Worm (Caenorhabditis elegans): ENCODE measurements around the gene C01F1.6.

The C01F1.6 gene

ce11 chrII:4328716-4329115, 40.7 kb upstream of the C01F1.6 start, which contains the start of gene H20J04.4:
H20J04.4 (plus strand) TSS chrII:4329016.
- TF ChIP-seq Y116A8C.19 (tag; optimal IDR thresholded peaks at IDR 0.05; ENCODE audit: borderline replicate concordance) (no peak), lir-3 (tag; optimal IDR thresholded peaks at IDR 0.05; ENCODE audit: poor library complexity) (no peak), swsn-7 (tag; optimal IDR thresholded peaks at IDR 0.05) (no peak), C04F5.9 (tag; optimal IDR thresholded peaks at IDR 0.05) (no peak), pag-3 (tag; optimal IDR thresholded peaks at IDR 0.05; ENCODE audit: borderline replicate concordance, insufficient read depth) (no peak), nhr-71 (tag; optimal IDR thresholded peaks at IDR 0.05) (no peak), hpl-2 (GFP tag; optimal IDR thresholded peaks at IDR 0.05) (no peak)

ce11 chrII:4326420-4326819, 38.4 kb upstream of the C01F1.6 start, which contains the start of gene pfd-2:
pfd-2 (plus strand) TSS chrII:4326720.
- TF ChIP-seq unc-130 (tag; optimal IDR thresholded peaks at IDR 0.05): no peak
- no peak for TF ChIP-seq nhr-20 (tag; optimal IDR thresholded peaks at IDR 0.05)
- no peak for TF ChIP-seq ceh-90 (tag; optimal IDR thresholded peaks at IDR 0.05)
- TF ChIP-seq hlh-17 (GFP tag; optimal IDR thresholded peaks at IDR 0.05; ENCODE audit: borderline replicate concordance): no peak
- TF ChIP-seq F16B12.6 (tag; optimal IDR thresholded peaks at IDR 0.05): no peak
- no peak for TF ChIP-seq C16A3.4 (tag; optimal IDR thresholded peaks at IDR 0.05)
- no peak for TF ChIP-seq mdl-1 (tag; optimal IDR thresholded peaks at IDR 0.05)
- TF ChIP-seq ztf-4 (tag; optimal IDR thresholded peaks at IDR 0.05): no peak
- TF ChIP-seq lin-13 (GFP tag; optimal IDR thresholded peaks at IDR 0.05): no peak
- no peak for TF ChIP-seq mab-9 (GFP tag; IDR thresholded peaks at IDR 0.05)
- TF ChIP-seq nhr-90 (tag; optimal IDR thresholded peaks at IDR 0.05; ENCODE audit: poor library complexity): no peak
- no peak for TF ChIP-seq sup-37 (GFP tag; optimal IDR thresholded peaks at IDR 0.05)
- no peak for TF ChIP-seq tbx-2 (tag; optimal IDR thresholded peaks at IDR 0.05)

- no peak for TF ChIP-seq efl-1 (optimal IDR thresholded peaks at IDR 0.05)
- peak in 1 of 2 experiments; percentile 21 for TF ChIP-seq efl-1 (GFP tag; optimal IDR thresholded peaks at IDR 0.05 in 1 of 2)
- TF ChIP-seq vab-15 (tag; optimal IDR thresholded peaks at IDR 0.05): no peak
Observed at ce11 chrII:4324061-4324460, 36.0 kb upstream of the C01F1.6 start, which contains the start of gene mog-2. mog-2 (plus strand) TSS chrII:4324361.

ce11 chrII:4322871-4323270, 34.9 kb upstream of the C01F1.6 start, which contains the start of gene H20J04.6:
H20J04.6 (plus strand) TSS chrII:4323256.
- TF ChIP-seq lin-35 (GFP tag; optimal IDR thresholded peaks at IDR 0.05) (peak; percentile 13 to 30), swsn-7 (tag; optimal IDR thresholded peaks at IDR 0.05) (peak; percentile 34), pag-3 (tag; optimal IDR thresholded peaks at IDR 0.05; ENCODE audit: borderline replicate concordance, insufficient read depth) (no peak), lin-14 (GFP tag; optimal IDR thresholded peaks at IDR 0.05) (no peak), zip-4 (GFP tag; optimal IDR thresholded peaks at IDR 0.05) (no peak), efl-1 (optimal IDR thresholded peaks at IDR 0.05) (peak; percentile 23 to 52), efl-1 (GFP tag; optimal IDR thresholded peaks at IDR 0.05 in 1 of 2) (peak; percentile 56 to 94), snu-23 (GFP tag; optimal IDR thresholded peaks at IDR 0.05) (no peak), nhr-76 (tag; optimal IDR thresholded peaks at IDR 0.05) (no peak), nhr-20 (tag; optimal IDR thresholded peaks at IDR 0.05) (no peak), ces-1 (GFP tag; optimal IDR thresholded peaks at IDR 0.05) (no peak), nhr-85 (tag) (no peak), sox-4 (tag; optimal IDR thresholded peaks at IDR 0.05) (no peak), elt-2 (tag; optimal IDR thresholded peaks at IDR 0.05) (no peak), irx-1 (tag; optimal IDR thresholded peaks at IDR 0.05) (peak; percentile 3), sup-37 (GFP tag; optimal IDR thresholded peaks at IDR 0.05) (no peak), unc-86 (tag; optimal IDR thresholded peaks at IDR 0.05) (peak; percentile 7), tlp-1 (tag; optimal IDR thresholded peaks at IDR 0.05) (no peak), ceh-82 (tag; optimal IDR thresholded peaks at IDR 0.05) (no peak), unc-98 (GFP tag; IDR thresholded peaks at IDR 0.05) (no peak), nhr-19 (GFP tag; conservative IDR thresholded peaks at IDR 0.05) (no peak), mdl-1 (tag; optimal IDR thresholded peaks at IDR 0.05) (no peak), efl-3 (GFP tag; optimal IDR thresholded peaks at IDR 0.05) (no peak), lsy-2 (tag; optimal IDR thresholded peaks at IDR 0.05) (peak; percentile 48), tbx-2 (tag; optimal IDR thresholded peaks at IDR 0.05) (peak; percentile 1), nhr-90 (tag; optimal IDR thresholded peaks at IDR 0.05; ENCODE audit: poor library complexity) (peak; percentile 16), lir-3 (tag; optimal IDR thresholded peaks at IDR 0.05; ENCODE audit: poor library complexity) (no peak), pax-3 (tag; optimal IDR thresholded peaks at IDR 0.05) (no peak), hlh-17 (GFP tag; optimal IDR thresholded peaks at IDR 0.05; ENCODE audit: borderline replicate concordance) (no peak), snpc-4 (tag; optimal IDR thresholded peaks at IDR 0.05) (no peak), ceh-8 (GFP tag; optimal IDR thresholded peaks at IDR 0.05) (no peak), F16B12.6 (tag; optimal IDR thresholded peaks at IDR 0.05) (peak; percentile 88), fkh-10 (GFP tag; optimal IDR thresholded peaks at IDR 0.05) (no peak), xbp-1 (tag; optimal IDR thresholded peaks at IDR 0.05) (peak; percentile 17)

Measured in whole organism, L1 larva.